Worm (Caenorhabditis elegans): ENCODE results near the gene F01G10.10.

F01G10.10 gene

DNA sequence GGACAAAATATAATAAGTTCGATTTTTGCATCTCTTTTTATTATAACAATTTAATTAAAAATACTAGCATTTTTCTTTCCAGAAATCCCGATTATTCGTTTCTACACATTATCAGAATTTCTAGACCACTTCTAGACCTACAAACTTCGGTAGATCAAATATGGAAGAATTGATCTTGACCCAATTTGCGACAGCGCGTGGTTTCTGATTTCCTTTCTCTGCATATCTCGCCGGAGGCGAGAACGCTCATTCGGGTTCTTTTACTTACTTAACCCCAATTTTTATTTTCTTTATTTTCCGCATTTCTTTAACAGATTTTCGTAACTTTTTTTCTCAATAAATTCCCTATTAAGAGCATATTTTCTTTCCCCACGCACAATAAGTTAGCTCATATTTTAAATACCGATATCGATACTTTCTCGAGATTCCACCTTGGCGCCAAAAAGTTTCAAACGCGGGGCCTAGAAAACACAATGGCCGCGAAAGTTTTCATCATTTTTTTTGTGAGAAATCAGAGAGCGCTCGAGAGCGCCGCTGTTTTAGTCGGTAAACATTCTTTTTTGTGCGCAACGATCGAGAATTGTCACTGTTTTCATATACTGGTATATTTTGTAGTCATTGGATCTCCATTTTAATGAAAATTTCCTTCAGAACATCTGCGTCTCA lies 3.4 kb upstream of the F01G10.10 start:
- no peak for TF ChIP-seq fkh-6 (tag; optimal IDR thresholded peaks at IDR 0.05)
- no peak for TF ChIP-seq K09A11.1 (tag; optimal IDR thresholded peaks at IDR 0.05; ENCODE audit: insufficient read depth)
- TF ChIP-seq ceh-19 (GFP tag; optimal IDR thresholded peaks at IDR 0.05) = no peak

DNA sequence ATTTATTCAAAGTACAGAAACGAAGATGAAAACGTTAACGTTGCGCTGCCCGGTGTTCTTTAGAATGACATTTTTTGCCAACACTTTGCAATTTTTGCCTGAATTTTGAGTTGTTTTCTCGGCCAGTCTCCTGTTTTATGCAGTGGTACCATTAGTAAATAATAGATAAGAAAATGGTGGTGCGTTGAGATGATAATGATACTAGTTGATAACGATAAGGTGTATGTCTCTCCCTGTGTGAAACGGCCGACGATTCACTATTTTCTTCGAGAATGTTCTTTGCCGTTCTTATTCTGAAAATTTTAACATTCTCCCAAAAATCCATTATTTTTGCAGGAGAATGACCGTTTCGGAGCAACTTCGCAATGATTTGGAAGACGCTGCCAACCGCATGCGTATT lies 2.7 kb upstream of the F01G10.10 start, which contains the start of gene tkt-1:
Gene tkt-1, plus strand, starts transcription at position 337 of the 400 bp plus-strand sequence.
- TF ChIP-seq sox-2 (GFP tag; IDR thresholded peaks at IDR 0.05) (no peak), K02D7.2 (tag; optimal IDR thresholded peaks at IDR 0.05) (no peak), nhr-232 (tag; optimal IDR thresholded peaks at IDR 0.05) (no peak), unc-55 (GFP tag; optimal IDR thresholded peaks at IDR 0.05) (no peak), elt-2 (tag; optimal IDR thresholded peaks at IDR 0.05) (peak; percentile 91), ceh-19 (GFP tag; optimal IDR thresholded peaks at IDR 0.05) (no peak), eyg-1 (tag; optimal IDR thresholded peaks at IDR 0.05) (no peak), T23F11.4 (GFP tag; optimal IDR thresholded peaks at IDR 0.05) (no peak)

DNA sequence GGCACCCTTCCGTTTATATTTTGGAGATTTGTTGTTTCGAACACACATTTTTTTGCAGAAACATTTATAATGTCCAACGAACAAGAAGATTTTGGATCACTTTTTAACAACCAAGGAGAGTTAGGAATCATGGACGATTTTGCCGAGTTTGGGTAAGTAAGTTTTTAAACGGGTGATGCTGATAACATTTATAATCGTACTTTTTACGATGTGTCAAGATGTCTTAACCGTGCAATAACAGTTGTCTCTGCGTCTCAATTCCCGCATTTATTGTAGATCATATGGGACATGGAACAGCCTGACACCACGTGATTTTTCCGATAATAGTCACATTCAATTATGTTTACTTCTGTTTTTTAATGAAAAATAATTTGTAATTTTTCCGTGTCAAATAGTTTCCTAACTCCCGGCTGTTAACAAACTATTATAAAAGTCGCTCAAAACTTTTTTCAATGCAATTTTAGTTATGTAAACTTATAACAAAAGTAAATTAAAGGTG lies 4.7 kb downstream of the F01G10.10 start, which contains the start of gene daf-14:
Gene daf-14, plus strand, starts transcription at position 51 of the 499 bp plus-strand sequence.
- no peak for TF ChIP-seq ets-4 (tag; optimal IDR thresholded peaks at IDR 0.05)
- no peak for TF ChIP-seq ttx-3 (tag; optimal IDR thresholded peaks at IDR 0.05)
- no peak for TF ChIP-seq tbx-2 (tag; optimal IDR thresholded peaks at IDR 0.05)
- TF ChIP-seq ceh-24 (tag; optimal IDR thresholded peaks at IDR 0.05) = no peak
- TF ChIP-seq C08G9.2 (tag; optimal IDR thresholded peaks at IDR 0.05) = no peak
- TF ChIP-seq lin-11 (tag; optimal IDR thresholded peaks at IDR 0.05) = no peak
- peak; percentile 23 for TF ChIP-seq hlh-30 (tag; optimal IDR thresholded peaks at IDR 0.05; ENCODE audit: insufficient read depth)

DNA sequence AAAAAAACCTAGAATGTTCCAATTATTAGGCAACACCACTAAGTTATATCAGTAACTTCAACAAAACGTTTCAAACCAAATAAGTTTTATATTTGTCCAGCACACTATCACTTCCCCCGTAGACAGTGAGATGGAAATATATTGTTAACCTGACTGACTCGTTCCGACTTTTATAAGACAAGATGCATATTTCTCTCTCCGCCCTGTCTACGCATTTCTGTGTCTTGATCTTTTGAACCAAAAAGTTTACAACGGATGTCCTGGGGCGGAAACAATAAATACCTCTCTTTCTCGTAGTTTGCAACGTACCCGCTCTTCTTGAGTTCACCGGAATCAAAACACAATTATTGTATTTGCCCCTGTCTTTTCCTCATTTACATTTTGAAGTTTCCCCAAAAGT lies 5.3 kb downstream of the F01G10.10 start:
- TF ChIP-seq ama-1 (optimal IDR thresholded peaks at IDR 0.05) (no peak), unc-3 (GFP tag; conservative IDR thresholded peaks at IDR 0.05) (no peak), unc-3 (tag; optimal IDR thresholded peaks at IDR 0.05) (no peak), pros-1 (tag; optimal IDR thresholded peaks at IDR 0.05) (no peak)

DNA sequence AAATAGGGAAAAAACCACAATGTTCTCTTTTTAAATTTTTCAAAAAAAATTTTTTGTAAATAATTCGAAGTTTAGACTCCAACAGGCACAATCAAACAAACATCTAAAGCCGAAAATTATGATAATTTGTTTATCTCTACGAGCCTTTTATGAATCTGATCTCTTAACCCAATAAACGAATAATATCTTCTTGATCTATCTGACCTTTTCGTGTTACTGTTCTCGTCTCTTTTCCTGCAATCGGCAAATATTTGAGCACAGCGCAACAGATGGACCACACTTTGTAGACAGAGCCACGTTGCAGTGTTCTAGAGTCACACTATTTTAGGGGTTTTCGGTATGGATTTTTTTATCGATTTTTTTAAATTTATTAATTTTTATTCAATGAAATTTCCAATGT lies 5.8 kb downstream of the F01G10.10 start:
- no peak for TF ChIP-seq ceh-48 (tag; optimal IDR thresholded peaks at IDR 0.05)
- no peak for TF ChIP-seq F13H6.1 (tag; optimal IDR thresholded peaks at IDR 0.05)
- TF ChIP-seq ceh-18 (tag; optimal IDR thresholded peaks at IDR 0.05) = no peak

DNA sequence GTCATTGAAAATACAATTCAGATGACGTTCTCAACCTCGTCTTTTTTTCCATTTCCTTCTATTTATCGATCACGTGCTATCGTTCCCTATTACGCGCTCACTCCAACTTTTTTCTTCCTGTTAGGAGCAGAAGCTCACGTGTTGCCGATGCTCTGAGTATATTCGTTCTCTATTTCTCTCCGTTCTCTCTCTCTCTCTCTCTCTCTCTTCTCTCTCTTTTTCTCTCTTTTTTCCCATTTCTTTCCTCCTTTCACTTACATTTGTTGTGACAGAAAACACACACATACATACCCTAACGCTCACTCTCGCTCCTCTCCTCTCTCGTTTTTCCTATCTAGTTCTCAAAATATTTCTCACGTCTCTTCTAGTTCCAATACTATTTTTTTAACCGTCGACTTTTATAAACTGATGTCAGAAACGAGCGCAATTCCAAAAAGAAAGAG lies 6.4 kb downstream of the F01G10.10 start:
- no peak for TF ChIP-seq ceh-6 (GFP tag; optimal IDR thresholded peaks at IDR 0.05)
- peak; percentile 17 for TF ChIP-seq eyg-1 (tag; optimal IDR thresholded peaks at IDR 0.05)
- TF ChIP-seq ama-1 (optimal IDR thresholded peaks at IDR 0.05) = no peak
- TF ChIP-seq ceh-45 (GFP tag; IDR thresholded peaks at IDR 0.05) = no peak
- no peak for TF ChIP-seq ceh-2 (tag; optimal IDR thresholded peaks at IDR 0.05)
- peak; percentile 44 for TF ChIP-seq C08G9.2 (tag; optimal IDR thresholded peaks at IDR 0.05)
- TF ChIP-seq unc-86 (tag; optimal IDR thresholded peaks at IDR 0.05) = no peak
- no peak for TF ChIP-seq dmd-4 (tag; optimal IDR thresholded peaks at IDR 0.05; ENCODE audit: borderline replicate concordance)
- TF ChIP-seq nfya-1 (tag; optimal IDR thresholded peaks at IDR 0.05) = peak; percentile 64
- TF ChIP-seq syd-9 (tag; optimal IDR thresholded peaks at IDR 0.05) = no peak
- no peak for TF ChIP-seq che-1 (tag; optimal IDR thresholded peaks at IDR 0.05)
- no peak for TF ChIP-seq K02D7.2 (tag; optimal IDR thresholded peaks at IDR 0.05)
- TF ChIP-seq pqm-1 (tag; optimal IDR thresholded peaks at IDR 0.05) = peak; percentile 25
- TF ChIP-seq odd-2 (tag; optimal IDR thresholded peaks at IDR 0.05) = no peak
- TF ChIP-seq Y22D7AL.16 (tag; optimal IDR thresholded peaks at IDR 0.05) = no peak
- no peak for TF ChIP-seq ztf-16 (tag; optimal IDR thresholded peaks at IDR 0.05)
- TF ChIP-seq tbx-7 (tag; optimal IDR thresholded peaks at IDR 0.05) = no peak
- TF ChIP-seq sox-4 (tag; optimal IDR thresholded peaks at IDR 0.05) = no peak
- TF ChIP-seq ceh-22 (tag; optimal IDR thresholded peaks at IDR 0.05) = no peak
- no peak for TF ChIP-seq fkh-10 (GFP tag; optimal IDR thresholded peaks at IDR 0.05)
- TF ChIP-seq rnt-1 (tag; optimal IDR thresholded peaks at IDR 0.05) = no peak
- TF ChIP-seq sdc-2 (tag; optimal IDR thresholded peaks at IDR 0.05) = no peak
- no peak for TF ChIP-seq ceh-14 (tag; optimal IDR thresholded peaks at IDR 0.05)
- TF ChIP-seq unc-55 (GFP tag; optimal IDR thresholded peaks at IDR 0.05) = peak; percentile 77

Measured in whole organism, late embryonic.